Fruit fly (Drosophila melanogaster) whole organism, wandering third instar larva: ENCODE measurements around the gene inaE.
A peak's percentile ranks its signal among the peaks of the same experiment; 100 is the strongest.

ENCODE experiments used
- Abd-B ChIP-seq: fragments of >200 bp; optimal IDR thresholded peaks from 2 replicates; lab custom pipeline; 2017; ENCODE audit warnings: missing biosample characterization, missing genetic modification characterization
- CG32264 ChIP-seq: fragments of 200-800 bp; sonication (Bioruptor generic); optimal IDR thresholded peaks from 2 replicates; lab custom pipeline; 2016; ENCODE audit warnings: missing biosample characterization, missing genetic modification characterization
- CG9705 ChIP-seq: fragments of 200-800 bp; sonication (Bioruptor generic); optimal IDR thresholded peaks from 2 replicates; lab custom pipeline; 2018; ENCODE audit warnings: missing biosample characterization, mild to moderate bottlenecking, missing genetic modification characterization
- CrebA ChIP-seq: fragments of 200-800 bp; sonication (Bioruptor generic); optimal IDR thresholded peaks from 2 replicates; lab custom pipeline; 2016; ENCODE audit warnings: missing biosample characterization, mild to moderate bottlenecking, missing genetic modification characterization, borderline replicate concordance
- Dfd ChIP-seq: fragments of >200 bp; optimal IDR thresholded peaks from 2 replicates; lab custom pipeline; 2017; ENCODE audit warnings: missing biosample characterization, missing genetic modification characterization
- Dif ChIP-seq: fragments of 200-275, 200-300 bp; sonication (Bioruptor generic); optimal IDR thresholded peaks from 2 replicates; lab custom pipeline; 2018; ENCODE audit warnings: missing biosample characterization, missing genetic modification characterization; ENCODE audit not compliant: partially characterized antibody
- GATAd ChIP-seq: sonication (Bioruptor generic); optimal IDR thresholded peaks from 2 replicates; lab custom pipeline; 2016; ENCODE audit warnings: missing biosample characterization, missing genetic modification characterization
- HLH106 ChIP-seq: fragments of 200-800 bp; optimal IDR thresholded peaks from 3 replicates; lab custom pipeline; 2019; ENCODE audit warnings: missing biosample characterization, mild to moderate bottlenecking, missing genetic modification characterization, moderate library complexity
- Hnf4 ChIP-seq: fragments of 200-800 bp; sonication (Bioruptor generic); optimal IDR thresholded peaks from 2 replicates; lab custom pipeline; 2016; ENCODE audit warnings: missing biosample characterization, mild to moderate bottlenecking, missing genetic modification characterization
- Hr78 ChIP-seq: fragments of >200 bp; optimal IDR thresholded peaks from 2 replicates; lab custom pipeline; 2017; ENCODE audit warnings: missing biosample characterization, missing genetic modification characterization
- Hr83 ChIP-seq: fragments of 200-300 bp; sonication (Bioruptor generic); optimal IDR thresholded peaks from 2 replicates; lab custom pipeline; 2016; ENCODE audit warnings: missing biosample characterization, mild to moderate bottlenecking, missing genetic modification characterization, moderate library complexity; ENCODE audit not compliant: poor library complexity, severe bottlenecking
- Jra ChIP-seq: sonication (Bioruptor generic); optimal IDR thresholded peaks from 2 replicates; lab custom pipeline; 2016; ENCODE audit warnings: missing biosample characterization, missing genetic modification characterization
- Mio ChIP-seq: sonication (Bioruptor generic); optimal IDR thresholded peaks from 2 replicates; lab custom pipeline; 2016; ENCODE audit warnings: missing biosample characterization, missing genetic modification characterization
- Myc ChIP-seq: fragments of >200 bp; optimal IDR thresholded peaks from 2 replicates; lab custom pipeline; 2017
- N ChIP-seq: fragments of >200 bp; optimal IDR thresholded peaks from 2 replicates; lab custom pipeline; 2018; ENCODE audit warnings: missing biosample characterization, missing external identifiers, missing genetic modification characterization
- OdsH ChIP-seq: fragments of 200-800 bp; sonication (Bioruptor generic); optimal IDR thresholded peaks from 2 replicates; lab custom pipeline; 2016; ENCODE audit warnings: missing biosample characterization, mild to moderate bottlenecking, missing genetic modification characterization
- Rel ChIP-seq, 2 experiments: fragments of 200-800 bp; sonication (Bioruptor generic) in 1 of 2; optimal IDR thresholded peaks; 2 replicates in 1 of 2; 3 replicates in 1 of 2; lab custom pipeline; 2016 to 2019; ENCODE audit warnings: mild to moderate bottlenecking in 2 of 2, missing biosample characterization in 2 of 2, missing genetic modification characterization in 2 of 2, moderate library complexity in 1 of 2
- Sp1 ChIP-seq: fragments of 200-800 bp; sonication (Bioruptor generic); optimal IDR thresholded peaks from 3 replicates; lab custom pipeline; 2019; ENCODE audit warnings: missing biosample characterization, mild to moderate bottlenecking, missing genetic modification characterization, moderate library complexity
- Vsx2 ChIP-seq: fragments of 200-300, 225-300 bp; sonication (Bioruptor generic); optimal IDR thresholded peaks from 2 replicates; lab custom pipeline; 2018; ENCODE audit warnings: missing biosample characterization, missing genetic modification characterization; ENCODE audit not compliant: partially characterized antibody
- br ChIP-seq: fragments of 200-800 bp; sonication (Bioruptor generic); optimal IDR thresholded peaks from 2 replicates; lab custom pipeline; 2016; ENCODE audit warnings: missing biosample characterization, missing genetic modification characterization
- brk ChIP-seq: fragments of 200-800 bp; sonication (Bioruptor generic); optimal IDR thresholded peaks from 2 replicates; lab custom pipeline; 2016; ENCODE audit warnings: missing biosample characterization, mild to moderate bottlenecking, missing genetic modification characterization
- dl ChIP-seq, 2 experiments: fragments of 175-275, 200-275 bp in 1 of 2; fragments of 200-275 bp in 1 of 2; sonication (Bioruptor generic); optimal IDR thresholded peaks; lab custom pipeline; 2018; ENCODE audit warnings: mild to moderate bottlenecking in 2 of 2, missing biosample characterization in 2 of 2, missing genetic modification characterization in 2 of 2, moderate library complexity in 2 of 2; ENCODE audit not compliant: partially characterized antibody in 2 of 2, insufficient read depth in 1 of 2
- dmrt93B ChIP-seq: fragments of 200-800 bp; sonication (Bioruptor generic); optimal IDR thresholded peaks from 2 replicates; lab custom pipeline; 2018; ENCODE audit warnings: missing biosample characterization, mild to moderate bottlenecking, missing genetic modification characterization
- dsf ChIP-seq: sonication (Bioruptor generic); optimal IDR thresholded peaks from 2 replicates; lab custom pipeline; 2016; ENCODE audit warnings: missing biosample characterization, missing genetic modification characterization, borderline replicate concordance
- ey ChIP-seq: fragments of 200-800 bp; sonication (Bioruptor generic); optimal IDR thresholded peaks from 2 replicates; lab custom pipeline; 2016; ENCODE audit warnings: missing biosample characterization, missing genetic modification characterization
- foxo ChIP-seq, 2 experiments: fragments of 200-800 bp; sonication (Bioruptor generic); optimal IDR thresholded peaks; 2 replicates in 1 of 2; 3 replicates in 1 of 2; lab custom pipeline; 2016 to 2017; ENCODE audit warnings: missing biosample characterization in 2 of 2, missing genetic modification characterization in 2 of 2
- fru ChIP-seq: fragments of 200-800 bp; sonication (Bioruptor generic); optimal IDR thresholded peaks from 3 replicates; lab custom pipeline; 2016; ENCODE audit warnings: missing biosample characterization, mild to moderate bottlenecking, missing genetic modification characterization
- h ChIP-seq: fragments of 200-800 bp; sonication (Bioruptor generic); optimal IDR thresholded peaks from 3 replicates; lab custom pipeline; 2016; ENCODE audit warnings: missing biosample characterization, mild to moderate bottlenecking, missing genetic modification characterization
- jim ChIP-seq: fragments of 175-275, 200-325 bp; sonication (Bioruptor generic); optimal IDR thresholded peaks from 2 replicates; lab custom pipeline; 2016; ENCODE audit warnings: missing biosample characterization, mild to moderate bottlenecking, missing genetic modification characterization
- lola ChIP-seq: fragments of >200 bp; optimal IDR thresholded peaks from 2 replicates; lab custom pipeline; 2017; ENCODE audit warnings: missing biosample characterization, missing genetic modification characterization
- pan ChIP-seq: fragments of >200 bp; optimal IDR thresholded peaks from 2 replicates; lab custom pipeline; 2017
- psq ChIP-seq: fragments of 200-800 bp; sonication (Bioruptor generic); optimal IDR thresholded peaks from 3 replicates; lab custom pipeline; 2017; ENCODE audit warnings: missing biosample characterization, mild to moderate bottlenecking, missing genetic modification characterization, moderate library complexity
- rgr ChIP-seq: fragments of 200-800 bp; sonication (Bioruptor generic); optimal IDR thresholded peaks from 3 replicates; lab custom pipeline; 2016; ENCODE audit warnings: missing biosample characterization, mild to moderate bottlenecking, missing genetic modification characterization
- sage ChIP-seq: fragments of 200-800 bp; sonication (Bioruptor generic); optimal IDR thresholded peaks from 2 replicates; lab custom pipeline; 2016; ENCODE audit warnings: missing biosample characterization, mild to moderate bottlenecking, missing genetic modification characterization
- sv ChIP-seq: fragments of 200-800 bp; sonication (Bioruptor generic); optimal IDR thresholded peaks from 3 replicates; lab custom pipeline; 2016; ENCODE audit warnings: missing biosample characterization, missing genetic modification characterization
- tai ChIP-seq: sonication (Bioruptor generic); optimal IDR thresholded peaks from 2 replicates; lab custom pipeline; 2016; ENCODE audit warnings: missing biosample characterization, missing genetic modification characterization
- usp ChIP-seq: fragments of >200 bp; optimal IDR thresholded peaks from 2 replicates; lab custom pipeline; 2017; ENCODE audit warnings: missing biosample characterization, missing genetic modification characterization
- woc ChIP-seq: sonication (Bioruptor generic); optimal IDR thresholded peaks from 2 replicates; lab custom pipeline; 2016; ENCODE audit warnings: missing biosample characterization, mild to moderate bottlenecking, missing genetic modification characterization

inaE gene

dm6 chrX:13748906-13749872 is 34.3 kb upstream of the inaE start:
- no peak for TF ChIP-seq Vsx2
- TF ChIP-seq ey: peak; percentile 42
- no peak for TF ChIP-seq lola (GFP tag; lab: Kevin White, UChicago)
- no peak for TF ChIP-seq brk (GFP tag; lab: Kevin White, UChicago)
- TF ChIP-seq CrebA (GFP tag; lab: Kevin White, UChicago): no peak
- TF ChIP-seq CG9705 (GFP tag; lab: Kevin White, UChicago): no peak
- TF ChIP-seq OdsH: peak; percentile 39
- TF ChIP-seq GATAd (GFP tag; lab: Kevin White, UChicago): no peak
- TF ChIP-seq Myc (lab: Kevin White, UChicago): no peak
- no peak for TF ChIP-seq dl (GFP tag; optimal IDR thresholded peaks at IDR 0.05; lab: Kevin White, UChicago; ENCODE audit: insufficient read depth in 1 of 2, partially characterized antibody in 2 of 2)
- TF ChIP-seq dsf (GFP tag; lab: Kevin White, UChicago): no peak
- TF ChIP-seq Rel (GFP tag; optimal IDR thresholded peaks at IDR 0.05; lab: Kevin White, UChicago): no peak
- peak; percentile 42 for TF ChIP-seq Rel (tag; optimal IDR thresholded peaks at IDR 0.05; lab: Kevin White, UChicago)
- TF ChIP-seq sv (GFP tag; lab: Kevin White, UChicago): peak; percentile 60
- peak; percentile 25 for TF ChIP-seq h (GFP tag; lab: Kevin White, UChicago)
- peak; percentile 53 for TF ChIP-seq fru
- TF ChIP-seq dmrt93B (GFP tag; lab: Kevin White, UChicago): peak; percentile 16
- TF ChIP-seq Hr83 (GFP tag; lab: Kevin White, UChicago): no peak
- TF ChIP-seq Mio (GFP tag; lab: Kevin White, UChicago): no peak
- no peak for TF ChIP-seq Dif (GFP tag; lab: Kevin White, UChicago)
- TF ChIP-seq rgr (GFP tag; lab: Kevin White, UChicago): peak; percentile 41
- TF ChIP-seq Hnf4 (GFP tag; lab: Kevin White, UChicago): no peak
- TF ChIP-seq tai (GFP tag; lab: Kevin White, UChicago): no peak
- TF ChIP-seq sage (GFP tag; lab: Kevin White, UChicago): no peak
- TF ChIP-seq Sp1: peak; percentile 51
- peak; percentile 1 for TF ChIP-seq br
- no peak for TF ChIP-seq Hr78 (GFP tag; lab: Kevin White, UChicago)
- TF ChIP-seq pan (lab: Kevin White, UChicago): no peak
- TF ChIP-seq Abd-B (GFP tag; lab: Kevin White, UChicago): no peak
- no peak for TF ChIP-seq Dfd (GFP tag; lab: Kevin White, UChicago)
- TF ChIP-seq HLH106 (tag; lab: Kevin White, UChicago): peak; percentile 38
- no peak for TF ChIP-seq jim
- TF ChIP-seq foxo (GFP tag; optimal IDR thresholded peaks at IDR 0.05; lab: Kevin White, UChicago): peak in 1 of 2 experiments; percentile 49
- no peak for TF ChIP-seq usp (GFP tag; lab: Kevin White, UChicago)
- TF ChIP-seq N (GFP tag; lab: Kevin White, UChicago): no peak
- peak; percentile 14 for TF ChIP-seq woc
- no peak for TF ChIP-seq Jra (GFP tag; lab: Kevin White, UChicago)
- no peak for TF ChIP-seq CG32264
- TF ChIP-seq psq (GFP tag; lab: Kevin White, UChicago): peak; percentile 58

DNA sequence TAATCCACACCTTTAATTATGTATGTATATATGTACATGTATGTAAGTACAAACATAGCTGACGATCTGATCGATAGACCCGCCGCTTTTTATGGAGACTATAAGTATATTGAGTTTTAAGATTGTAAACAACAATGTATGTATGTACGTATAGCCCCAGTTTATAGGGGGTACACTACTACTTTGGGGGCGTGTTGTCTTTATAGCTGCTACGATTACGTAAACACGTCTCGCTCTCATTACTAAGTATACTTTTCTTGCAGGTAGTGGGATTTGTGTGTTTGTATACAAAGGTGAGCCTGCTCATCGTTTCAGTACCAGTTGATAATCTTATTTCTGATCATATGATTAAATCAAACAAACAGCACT is 33.7 kb upstream of the inaE start:
- no peak for TF ChIP-seq ey
- no peak for TF ChIP-seq CG32264
- TF ChIP-seq Hr83 (GFP tag; lab: Kevin White, UChicago): no peak
- no peak for TF ChIP-seq Rel (GFP tag; optimal IDR thresholded peaks at IDR 0.05; lab: Kevin White, UChicago)
- no peak for TF ChIP-seq Rel (tag; optimal IDR thresholded peaks at IDR 0.05; lab: Kevin White, UChicago)
- no peak for TF ChIP-seq N (GFP tag; lab: Kevin White, UChicago)
- TF ChIP-seq, all 38 proteins: peak for 0
